Worm (Caenorhabditis elegans): ENCODE results near the gene mdh-1.

mdh-1 gene

ce11 chrV:6496611-6497158 is 19.6 kb downstream of the mdh-1 start, which contains the start of gene dgtr-1 (continued):
- TF ChIP-seq him-1 (tag; optimal IDR thresholded peaks at IDR 0.05) (peak; percentile 18), ccch-3 (GFP tag; optimal IDR thresholded peaks at IDR 0.05) (no peak), madf-6 (GFP tag; IDR thresholded peaks at IDR 0.05) (peak; percentile 93), nfya-2 (GFP tag; IDR thresholded peaks at IDR 0.05) (no peak), ztf-22 (GFP tag; optimal IDR thresholded peaks at IDR 0.05) (no peak), snpc-4 (GFP tag; optimal IDR thresholded peaks at IDR 0.05) (no peak), snpc-4 (tag; optimal IDR thresholded peaks at IDR 0.05) (no peak), ceh-79 (tag; optimal IDR thresholded peaks at IDR 0.05) (no peak), aptf-2 (GFP tag; conservative IDR thresholded peaks at IDR 0.05) (no peak), nfya-1 (tag; optimal IDR thresholded peaks at IDR 0.05; ENCODE audit: borderline replicate concordance, insufficient read depth) (no peak), mel-28 (tag; optimal IDR thresholded peaks at IDR 0.05; ENCODE audit: borderline replicate concordance) (no peak), ekl-4 (GFP tag; IDR thresholded peaks at IDR 0.05) (no peak), C06A6.2 (GFP tag; conservative IDR thresholded peaks at IDR 0.05) (no peak), nhr-80 (tag; optimal IDR thresholded peaks at IDR 0.05) (no peak), efl-1 (GFP tag; optimal IDR thresholded peaks at IDR 0.05) (peak; percentile 17), fkh-3 (tag; optimal IDR thresholded peaks at IDR 0.05) (no peak), ceh-91 (GFP tag; IDR thresholded peaks at IDR 0.05) (peak; percentile 67), cebp-1 (GFP tag; IDR thresholded peaks at IDR 0.05) (no peak), cebp-1 (tag; optimal IDR thresholded peaks at IDR 0.05) (no peak), zim-3 (tag; optimal IDR thresholded peaks at IDR 0.05) (no peak), mcd-1 (GFP tag; IDR thresholded peaks at IDR 0.05) (no peak), Y95B8A.8 (GFP tag; IDR thresholded peaks at IDR 0.05) (no peak), snpc-1.3 (tag; optimal IDR thresholded peaks at IDR 0.05; ENCODE audit: insufficient read depth) (peak; percentile 77), rec-8 (tag; optimal IDR thresholded peaks at IDR 0.05) (no peak), lin-40 (tag; optimal IDR thresholded peaks at IDR 0.05) (no peak), somi-1 (GFP tag; optimal IDR thresholded peaks at IDR 0.05) (no peak), attf-6 (GFP tag; IDR thresholded peaks at IDR 0.05) (no peak), lin-54 (GFP tag; optimal IDR thresholded peaks at IDR 0.05) (peak; percentile 54), B0336.3 (GFP tag; IDR thresholded peaks at IDR 0.05) (no peak), cebp-2 (GFP tag; IDR thresholded peaks at IDR 0.05) (no peak), F10E7.11 (tag; optimal IDR thresholded peaks at IDR 0.05) (no peak), madf-3 (GFP tag; IDR thresholded peaks at IDR 0.05) (no peak), ceh-27 (GFP tag; optimal IDR thresholded peaks at IDR 0.05) (no peak), rcor-1 (GFP tag; IDR thresholded peaks at IDR 0.05) (0 out of 2 replicates have a peak, but pooled peaks have one; percentile 8), hmg-1.2 (GFP tag; IDR thresholded peaks at IDR 0.05) (no peak), pha-4 (tag; optimal IDR thresholded peaks at IDR 0.05) (no peak)

- TF ChIP-seq nhr-80 (tag; optimal IDR thresholded peaks at IDR 0.05) (peak; percentile 26), nhr-27 (tag; optimal IDR thresholded peaks at IDR 0.05) (no peak)
Measured at ce11 chrV:6495353-6495752, 21.0 kb downstream of the mdh-1 start.

ce11 chrV:6493821-6494220 is 22.5 kb downstream of the mdh-1 start, which contains the start of gene cpt-6:
Gene cpt-6, minus strand, starts transcription at chrV:6493921.
- no peak for TF ChIP-seq F10E7.11 (tag; optimal IDR thresholded peaks at IDR 0.05)
- no peak for TF ChIP-seq ceh-27 (GFP tag; optimal IDR thresholded peaks at IDR 0.05)
- no peak for TF ChIP-seq ztf-25 (GFP tag; IDR thresholded peaks at IDR 0.05)
- TF ChIP-seq C06A6.2 (GFP tag; conservative IDR thresholded peaks at IDR 0.05): no peak
- no peak for TF ChIP-seq mes-4 (tag; optimal IDR thresholded peaks at IDR 0.05)

Data from whole organism, young adult.